Worm (Caenorhabditis elegans) whole organism, L4 larva: ENCODE results near the gene nlp-51.

Experiments used
- D1046.2 ChIP-seq: fragments of 200-800 bp; sonication (Bioruptor generic); IDR thresholded peaks from 2 replicates; pipeline ENCODE4 v1.3.6; 2022; ENCODE audit warnings: missing genetic modification characterization, missing compliant biosample characterization
- F26F4.8 ChIP-seq: fragments of 200-800 bp; sonication (Bioruptor generic); conservative IDR thresholded peaks from 2 replicates; pipeline ENCODE4 v1.3.6; 2022; ENCODE audit warnings: missing genetic modification characterization, missing compliant biosample characterization
- F37D6.2 ChIP-seq: sonication (generic microtip); optimal IDR thresholded peaks from 2 replicates; lab custom pipeline; 2016; ENCODE audit warnings: mild to moderate bottlenecking, missing genetic modification characterization, missing compliant biosample characterization
- F44E2.7 ChIP-seq: fragments of 200-800 bp; sonication (Bioruptor generic); IDR thresholded peaks from 2 replicates; pipeline ENCODE4 v2.1.2; 2022; ENCODE audit warnings: missing genetic modification characterization, missing compliant biosample characterization
- F49E8.2 ChIP-seq: sonication (generic microtip); optimal IDR thresholded peaks from 2 replicates; lab custom pipeline; 2016; ENCODE audit warnings: missing compliant biosample characterization, mild to moderate bottlenecking, missing genetic modification characterization, borderline replicate concordance
- R02D3.7 ChIP-seq: fragments of 150-350 bp; sonication (generic microtip); optimal IDR thresholded peaks from 3 replicates; lab custom pipeline; 2014; ENCODE audit warnings: missing biosample characterization, missing genetic modification characterization
- T20F7.1 ChIP-seq: fragments of 200-800 bp; sonication (Bioruptor generic); optimal IDR thresholded peaks from 2 replicates; lab custom pipeline; 2018; ENCODE audit warnings: mild to moderate bottlenecking, missing genetic modification characterization, missing compliant biosample characterization
- T26A8.4 ChIP-seq: fragments of 200-800 bp; sonication (Bioruptor generic); IDR thresholded peaks from 2 replicates; pipeline ENCODE4 v1.3.6; 2022; ENCODE audit warnings: missing genetic modification characterization, missing compliant biosample characterization
- Y105C5A.15 ChIP-seq: fragments of 200-800 bp; sonication (Bioruptor generic); IDR thresholded peaks from 2 replicates; pipeline ENCODE4 v1.3.6; 2022; ENCODE audit warnings: missing genetic modification characterization, missing compliant biosample characterization
- Y48G9A.11 ChIP-seq: fragments of 200-800 bp; sonication (Bioruptor generic); IDR thresholded peaks from 2 replicates; pipeline ENCODE4 v1.3.6; 2022; ENCODE audit warnings: missing genetic modification reagents, missing genetic modification characterization, missing compliant biosample characterization
- Y5F2A.4 ChIP-seq: fragments of 200-800 bp; sonication (Bioruptor generic); optimal IDR thresholded peaks from 2 replicates; lab custom pipeline; 2018; ENCODE audit warnings: mild to moderate bottlenecking, missing genetic modification characterization, missing compliant biosample characterization
- Y75B8A.6 ChIP-seq: fragments of 200-800 bp; sonication (Bioruptor generic); IDR thresholded peaks from 2 replicates; pipeline ENCODE4 v1.3.6; 2022; ENCODE audit warnings: missing genetic modification reagents, missing genetic modification characterization, missing compliant biosample characterization
- aha-1 ChIP-seq: fragments of 150-350 bp; peaks from one replicate; lab custom pipeline; 2014; ENCODE audit warnings: missing biosample characterization, missing genetic modification characterization
- arid-1 ChIP-seq: fragments of 200-800 bp; sonication (Bioruptor generic); conservative IDR thresholded peaks from 2 replicates; pipeline ENCODE4 v1.3.6; 2022; ENCODE audit warnings: missing genetic modification reagents, missing genetic modification characterization, missing compliant biosample characterization
- ceh-28 ChIP-seq: fragments of 150-350 bp; optimal IDR thresholded peaks from 2 replicates; lab custom pipeline; 2014; ENCODE audit warnings: missing biosample characterization, missing genetic modification reagents, missing genetic modification characterization
- ceh-82 ChIP-seq: sonication (generic microtip); optimal IDR thresholded peaks from 2 replicates; lab custom pipeline; 2017; ENCODE audit warnings: missing biosample characterization, missing genetic modification characterization
- ces-1 ChIP-seq: fragments of 150-350 bp; sonication (generic microtip); optimal IDR thresholded peaks from 4 replicates; lab custom pipeline; 2014; ENCODE audit warnings: missing biosample characterization, missing genetic modification reagents, missing genetic modification characterization
- daf-16 ChIP-seq, 3 experiments: sonication (generic microtip); optimal IDR thresholded peaks; 2 replicates each; lab custom pipeline; 2016 to 2017; ENCODE audit warnings: missing genetic modification characterization in 3 of 3, missing genetic modification reagents in 3 of 3, mild to moderate bottlenecking in 2 of 3, missing compliant biosample characterization in 2 of 3, missing biosample characterization in 1 of 3, moderate library complexity in 1 of 3
- daf-19 ChIP-seq: fragments of 200-800 bp; sonication (Bioruptor generic); conservative IDR thresholded peaks from 2 replicates; pipeline ENCODE4 v1.3.6; 2022; ENCODE audit warnings: missing genetic modification characterization, missing compliant biosample characterization
- daf-8 ChIP-seq: fragments of 200-800 bp; sonication (Bioruptor generic); IDR thresholded peaks from 2 replicates; pipeline ENCODE4 v1.3.6; 2022; ENCODE audit warnings: missing genetic modification characterization, missing compliant biosample characterization
- dmd-6 ChIP-seq: fragments of 200-800 bp; sonication (Bioruptor generic); IDR thresholded peaks from 2 replicates; pipeline ENCODE4 v1.3.6; 2022; ENCODE audit warnings: missing genetic modification reagents, missing genetic modification characterization, missing compliant biosample characterization
- dpl-1 ChIP-seq: fragments of 150-350 bp; optimal IDR thresholded peaks from 2 replicates; lab custom pipeline; 2014; ENCODE audit warnings: missing biosample characterization, missing genetic modification reagents, missing genetic modification characterization
- duxl-1 ChIP-seq: sonication (generic microtip); optimal IDR thresholded peaks from 2 replicates; lab custom pipeline; 2016; ENCODE audit warnings: mild to moderate bottlenecking, missing genetic modification characterization, moderate library complexity, missing compliant biosample characterization; ENCODE audit not compliant: poor library complexity
- dve-1 ChIP-seq: sonication (generic microtip); optimal IDR thresholded peaks from 2 replicates; lab custom pipeline; 2017; ENCODE audit warnings: antibody characterized with exemption, mild to moderate bottlenecking, missing genetic modification characterization, missing compliant biosample characterization; ENCODE audit not compliant: insufficient read depth
- egl-27 ChIP-seq: sonication (generic microtip); optimal IDR thresholded peaks from 3 replicates; lab custom pipeline; 2017; ENCODE audit warnings: missing biosample characterization, missing genetic modification reagents, missing genetic modification characterization
- fos-1 ChIP-seq: fragments of 150-350 bp; optimal IDR thresholded peaks from 2 replicates; lab custom pipeline; 2014; ENCODE audit warnings: missing biosample characterization, missing genetic modification characterization
- hif-1 ChIP-seq, 2 experiments: sonication (generic microtip); optimal IDR thresholded peaks; 2 replicates each; lab custom pipeline; 2016 to 2017; ENCODE audit warnings: missing compliant biosample characterization in 2 of 2, missing genetic modification characterization in 2 of 2, missing genetic modification reagents in 2 of 2, missing genotype in 2 of 2, mild to moderate bottlenecking in 1 of 2
- hlh-11 ChIP-seq: fragments of 200-800 bp; sonication (Bioruptor generic); optimal IDR thresholded peaks from 2 replicates; lab custom pipeline; 2018; ENCODE audit warnings: mild to moderate bottlenecking, missing genetic modification characterization, missing compliant biosample characterization
- hlh-30 ChIP-seq: sonication (generic microtip); optimal IDR thresholded peaks from 2 replicates; lab custom pipeline; 2017; ENCODE audit warnings: antibody characterized with exemption, mild to moderate bottlenecking, missing genetic modification characterization, missing compliant biosample characterization; ENCODE audit not compliant: insufficient read depth
- lin-13 ChIP-seq: fragments of 150-350 bp; optimal IDR thresholded peaks from 2 replicates; lab custom pipeline; 2014; ENCODE audit warnings: missing biosample characterization, missing genetic modification reagents, missing genetic modification characterization
- madf-5 ChIP-seq, 2 experiments: fragments of 200-800 bp; sonication (Bioruptor generic); IDR thresholded peaks; 2 replicates each; pipeline ENCODE4 v1.3.6; 2022; ENCODE audit warnings: missing compliant biosample characterization in 2 of 2, missing genetic modification characterization in 2 of 2
- madf-9 ChIP-seq: fragments of 200-800 bp; sonication (Bioruptor generic); conservative IDR thresholded peaks from 2 replicates; pipeline ENCODE4 v1.3.6; 2022; ENCODE audit warnings: missing genetic modification reagents, missing genetic modification characterization, missing compliant biosample characterization
- mdl-1 ChIP-seq, 2 experiments: fragments of 150-350 bp in 1 of 2; sonication (generic microtip) in 1 of 2; optimal IDR thresholded peaks; 2 replicates each; lab custom pipeline; 2014 to 2017; ENCODE audit warnings: missing biosample characterization in 2 of 2, missing genetic modification characterization in 2 of 2
- mxl-3 ChIP-seq: fragments of 200-800 bp; sonication (Bioruptor generic); optimal IDR thresholded peaks from 2 replicates; lab custom pipeline; 2018; ENCODE audit warnings: mild to moderate bottlenecking, missing genetic modification characterization, missing compliant biosample characterization
- nhr-102 ChIP-seq: sonication (generic microtip); optimal IDR thresholded peaks from 2 replicates; lab custom pipeline; 2016; ENCODE audit warnings: mild to moderate bottlenecking, missing genetic modification characterization, moderate library complexity, missing compliant biosample characterization
- nhr-111 ChIP-seq: fragments of 200-800 bp; sonication (Bioruptor generic); optimal IDR thresholded peaks from 2 replicates; lab custom pipeline; 2018; ENCODE audit warnings: mild to moderate bottlenecking, missing genetic modification characterization, missing compliant biosample characterization
- nhr-237 ChIP-seq: sonication (generic microtip); optimal IDR thresholded peaks from 2 replicates; lab custom pipeline; 2017; ENCODE audit warnings: missing biosample characterization, missing genetic modification characterization
- nhr-28 ChIP-seq: fragments of 150-350 bp; optimal IDR thresholded peaks from 2 replicates; lab custom pipeline; 2014; ENCODE audit warnings: missing biosample characterization, missing genetic modification characterization
- nhr-48 ChIP-seq: sonication (generic microtip); optimal IDR thresholded peaks from 2 replicates; lab custom pipeline; 2016; ENCODE audit warnings: mild to moderate bottlenecking, missing genetic modification characterization, missing compliant biosample characterization
- nhr-6 ChIP-seq: fragments of 150-350 bp; optimal IDR thresholded peaks from 2 replicates; lab custom pipeline; 2014; ENCODE audit warnings: missing biosample characterization, missing genetic modification characterization
- rbr-2 ChIP-seq: sonication (generic microtip); optimal IDR thresholded peaks from 2 replicates; lab custom pipeline; 2016; ENCODE audit warnings: missing genotype, missing genetic modification characterization, missing compliant biosample characterization
- set-16 ChIP-seq: fragments of 200-800 bp; sonication (Bioruptor generic); IDR thresholded peaks from 2 replicates; pipeline ENCODE4 v1.3.6; 2022; ENCODE audit warnings: missing genetic modification reagents, missing genetic modification characterization, missing compliant biosample characterization
- snpc-1.2 ChIP-seq: fragments of 200-800 bp; sonication (Bioruptor generic); IDR thresholded peaks from 2 replicates; pipeline ENCODE4 v1.3.6; 2022; ENCODE audit warnings: missing genetic modification reagents, missing genetic modification characterization, missing compliant biosample characterization
- tra-1 ChIP-seq: fragments of 200-800 bp; sonication (Bioruptor generic); IDR thresholded peaks from 2 replicates; pipeline ENCODE4 v1.3.6; 2022; ENCODE audit warnings: missing genetic modification reagents, missing genetic modification characterization, missing compliant biosample characterization
- unc-130 ChIP-seq: sonication (generic microtip); optimal IDR thresholded peaks from 2 replicates; lab custom pipeline; 2016; ENCODE audit warnings: missing genetic modification reagents, missing genetic modification characterization, missing compliant biosample characterization
- unc-39 ChIP-seq: sonication (generic microtip); optimal IDR thresholded peaks from 2 replicates; lab custom pipeline; 2017; ENCODE audit warnings: missing biosample characterization, missing genetic modification characterization
- zag-1 ChIP-seq: fragments of 150-350 bp; optimal IDR thresholded peaks from 2 replicates; lab custom pipeline; 2014; ENCODE audit warnings: missing biosample characterization, missing genetic modification characterization
- zip-11 ChIP-seq: fragments of 200-800 bp; sonication (Bioruptor generic); IDR thresholded peaks from 2 replicates; pipeline ENCODE4 v1.3.6; 2022; ENCODE audit warnings: missing genetic modification characterization, missing compliant biosample characterization

The nlp-51 gene

DNA sequence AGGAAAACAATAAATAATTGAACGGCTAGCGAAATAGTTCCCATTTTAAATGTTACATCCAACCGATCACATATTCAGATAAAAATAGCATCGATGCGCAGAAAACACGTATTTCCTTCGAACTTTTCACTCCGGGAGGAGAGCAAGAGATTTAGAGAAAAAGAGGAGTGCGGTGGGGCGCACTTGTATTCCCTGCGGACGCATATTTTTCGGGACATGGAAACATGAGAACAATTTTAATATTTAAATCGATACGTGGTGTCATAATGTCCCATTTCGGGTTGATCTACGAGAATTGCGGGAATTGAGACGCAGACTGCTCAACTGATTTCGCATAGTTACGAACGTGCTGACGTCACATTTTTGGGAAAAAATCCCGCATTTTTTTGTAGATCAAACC lies 26.1 kb downstream of the nlp-51 start, which contains the start of gene C47G2.4 (continued):
- TF ChIP-seq nhr-111 (no peak), duxl-1 (peak; percentile 45), T20F7.1 (no peak), hlh-30 (tag; lab: Kevin White, UChicago) (peak; percentile 38), F44E2.7 (no peak), mxl-3 (GFP tag; lab: Kevin White, UChicago) (peak; percentile 19), zag-1 (no peak), egl-27 (no peak), Y105C5A.15 (GFP tag; lab: Robert Waterston, UW) (no peak), nhr-237 (no peak), mdl-1 (tag; optimal IDR thresholded peaks at IDR 0.05; lab: Kevin White, UChicago) (no peak), nhr-48 (tag; lab: Kevin White, UChicago) (no peak), unc-130 (GFP tag; lab: Kevin White, UChicago) (peak; percentile 39), unc-39 (no peak), madf-5 (GFP tag; IDR thresholded peaks at IDR 0.05; lab: Robert Waterston, UW) (no peak), Y75B8A.6 (no peak), zip-11 (no peak), F49E8.2 (tag; lab: Kevin White, UChicago) (no peak), Y48G9A.11 (GFP tag; lab: Robert Waterston, UW) (no peak), ceh-82 (tag; lab: Kevin White, UChicago) (no peak), tra-1 (GFP tag; lab: Robert Waterston, UW) (no peak), aha-1 (tag; lab: Kevin White, UChicago) (peak; percentile 57), ces-1 (GFP tag; lab: Kevin White, UChicago) (no peak)

DNA sequence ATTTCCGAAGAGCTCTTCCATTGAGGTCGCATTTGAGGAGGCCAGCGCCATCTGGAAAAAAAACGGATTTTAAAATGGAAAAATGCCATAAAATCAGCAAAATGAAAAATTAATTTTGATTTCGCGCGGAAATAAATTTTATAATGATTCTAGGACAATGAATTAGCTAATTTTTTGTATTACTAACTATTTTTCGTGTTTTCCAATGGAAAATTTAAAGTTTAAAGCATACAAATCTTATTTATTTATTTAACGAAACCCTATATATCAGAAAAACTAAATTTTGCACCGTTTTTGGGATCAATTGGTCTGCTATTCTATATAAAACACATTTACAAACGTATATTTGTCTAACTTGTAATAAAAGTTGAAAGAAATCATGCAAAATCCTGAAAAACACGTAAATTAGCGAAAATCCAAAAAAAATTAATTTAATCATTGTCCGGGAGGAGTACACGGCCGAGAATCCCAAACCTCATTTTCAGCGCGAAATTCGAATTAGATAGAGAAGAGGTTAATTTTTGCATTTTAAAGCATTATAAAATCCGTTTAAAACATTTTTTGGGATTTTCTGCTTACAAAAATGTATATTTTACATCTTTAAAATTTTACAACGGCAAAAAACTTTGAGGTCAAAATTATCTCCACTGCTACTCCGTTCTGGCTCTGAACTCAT lies 29.2 kb downstream of the nlp-51 start, which contains the start of gene C47G2.3:
TSS of gene C47G2.3 (minus strand) at position 51 of the 676 bp plus-strand sequence.
- TF ChIP-seq unc-130 (GFP tag; lab: Kevin White, UChicago) (peak; percentile 75), hlh-30 (tag; lab: Kevin White, UChicago) (peak; percentile 17), dve-1 (tag; lab: Kevin White, UChicago) (peak; percentile 60), arid-1 (GFP tag; lab: Robert Waterston, UW) (no peak), daf-16 (GFP tag; optimal IDR thresholded peaks at IDR 0.05; lab: Kevin White, UChicago) (no peak), daf-16 (tag; optimal IDR thresholded peaks at IDR 0.05; lab: Kevin White, UChicago) (peak; percentile 32), fos-1 (tag; lab: Kevin White, UChicago) (no peak), daf-19 (GFP tag; lab: Robert Waterston, UW) (no peak), Y105C5A.15 (GFP tag; lab: Robert Waterston, UW) (0 out of 2 replicates have a peak, but pooled peaks have one; percentile 39), F26F4.8 (GFP tag; lab: Robert Waterston, UW) (no peak), F37D6.2 (tag; lab: Kevin White, UChicago) (no peak), ceh-28 (tag; lab: Kevin White, UChicago) (no peak), rbr-2 (tag; lab: Kevin White, UChicago) (peak; percentile 25), hif-1 (tag; optimal IDR thresholded peaks at IDR 0.05; lab: Kevin White, UChicago) (peak in 1 of 2 experiments; percentile 42), D1046.2 (no peak), unc-39 (no peak), zag-1 (no peak), hlh-11 (tag; lab: Kevin White, UChicago) (peak; percentile 27), lin-13 (GFP tag; lab: Kevin White, UChicago) (no peak), madf-9 (GFP tag; lab: Robert Waterston, UW) (0 out of 2 replicates have a peak, but pooled peaks have one; percentile 21), duxl-1 (peak; percentile 71), dpl-1 (GFP tag; lab: Kevin White, UChicago) (peak; percentile 90), snpc-1.2 (GFP tag; lab: Robert Waterston, UW) (no peak), R02D3.7 (no peak), nhr-28 (tag; lab: Kevin White, UChicago) (no peak), daf-8 (GFP tag; lab: Robert Waterston, UW) (no peak), nhr-102 (tag; lab: Kevin White, UChicago) (peak; percentile 2), dmd-6 (GFP tag; lab: Robert Waterston, UW) (peak; percentile 51), nhr-6 (tag; lab: Kevin White, UChicago) (peak; percentile 58), egl-27 (no peak), set-16 (GFP tag; lab: Robert Waterston, UW) (no peak), Y75B8A.6 (no peak), T26A8.4 (no peak), aha-1 (tag; lab: Kevin White, UChicago) (peak; percentile 47), mdl-1 (tag; optimal IDR thresholded peaks at IDR 0.05; lab: Kevin White, UChicago) (no peak), Y5F2A.4 (no peak)
